Fruit fly (Drosophila melanogaster) whole organism, prepupa: ENCODE measurements around the gene SF2.

Source experiments
- CG10631 ChIP-seq: fragments of 200-800 bp; sonication (Bioruptor generic); optimal IDR thresholded peaks from 2 replicates; lab custom pipeline; 2016; ENCODE audit warnings: missing biosample characterization, missing genetic modification characterization
- CG10669 ChIP-seq: fragments of 200-800 bp; sonication (Bioruptor generic); optimal IDR thresholded peaks from 3 replicates; lab custom pipeline; 2018; ENCODE audit warnings: missing biosample characterization, mild to moderate bottlenecking, missing genetic modification characterization, moderate library complexity
- CG11294 ChIP-seq: fragments of 200-800 bp; sonication (Bioruptor generic); IDR thresholded peaks from 2 replicates; pipeline ENCODE4 v1.3.6; 2022; ENCODE audit warnings: missing biosample characterization, missing genetic modification characterization
- CG11762 ChIP-seq: fragments of 200-800 bp; sonication (Bioruptor generic); optimal IDR thresholded peaks from 3 replicates; lab custom pipeline; 2016; ENCODE audit warnings: missing biosample characterization, missing genetic modification characterization; ENCODE audit not compliant: insufficient read depth
- CG11902 ChIP-seq: fragments of 200-800 bp; sonication (Bioruptor generic); optimal IDR thresholded peaks from 3 replicates; lab custom pipeline; 2016; ENCODE audit warnings: missing biosample characterization, missing genetic modification characterization
- CG15336 ChIP-seq: fragments of 200-800 bp; sonication (Bioruptor generic); IDR thresholded peaks from 2 replicates; pipeline ENCODE4 v1.3.6; 2022; ENCODE audit warnings: missing biosample characterization, missing genetic modification characterization
- CG1621 ChIP-seq: fragments of 200-800 bp; sonication (Bioruptor generic); optimal IDR thresholded peaks from 3 replicates; lab custom pipeline; 2018; ENCODE audit warnings: missing biosample characterization, mild to moderate bottlenecking, missing genetic modification characterization
- CG16779 ChIP-seq: fragments of 200-800 bp; sonication (Bioruptor generic); optimal IDR thresholded peaks from 3 replicates; lab custom pipeline; 2017; ENCODE audit warnings: missing biosample characterization, mild to moderate bottlenecking, missing genetic modification characterization
- CG3032 ChIP-seq: fragments of 200-800 bp; optimal IDR thresholded peaks from 2 replicates; lab custom pipeline; 2019; ENCODE audit warnings: missing biosample characterization, mild to moderate bottlenecking, missing genetic modification characterization, moderate library complexity
- CG31627 ChIP-seq: fragments of 200-800 bp; sonication (Bioruptor generic); optimal IDR thresholded peaks from 3 replicates; lab custom pipeline; 2016; ENCODE audit warnings: missing biosample characterization, missing genetic modification characterization
- CG34406 ChIP-seq: fragments of 200-800 bp; sonication (Bioruptor generic); optimal IDR thresholded peaks from 3 replicates; lab custom pipeline; 2016; ENCODE audit warnings: missing biosample characterization, missing genetic modification characterization
- CG3919 ChIP-seq: fragments of 200-800 bp; sonication (Bioruptor generic); optimal IDR thresholded peaks from 3 replicates; lab custom pipeline; 2016; ENCODE audit warnings: missing biosample characterization, missing genetic modification characterization
- CG4318 ChIP-seq: fragments of 200-800 bp; sonication (Bioruptor generic); optimal IDR thresholded peaks from 3 replicates; lab custom pipeline; 2017; ENCODE audit warnings: missing biosample characterization, mild to moderate bottlenecking, missing genetic modification characterization
- CG6163 ChIP-seq: fragments of 200-800 bp; sonication (Bioruptor generic); IDR thresholded peaks from 3 replicates; pipeline ENCODE4 v1.3.6; 2022; ENCODE audit warnings: missing biosample characterization, missing genetic modification characterization
- CG6792 ChIP-seq: fragments of 200-800 bp; sonication (Bioruptor generic); optimal IDR thresholded peaks from 3 replicates; lab custom pipeline; 2016; ENCODE audit warnings: missing biosample characterization, missing genetic modification characterization
- CG6808 ChIP-seq: fragments of 200-800 bp; sonication (Bioruptor generic); optimal IDR thresholded peaks from 3 replicates; lab custom pipeline; 2017; ENCODE audit warnings: missing biosample characterization, missing genetic modification characterization, mild to moderate bottlenecking, moderate library complexity, missing genetic modification reagents
- CG6854 ChIP-seq: fragments of 200-800 bp; sonication (Bioruptor generic); optimal IDR thresholded peaks from 2 replicates; lab custom pipeline; 2017; ENCODE audit warnings: missing biosample characterization, mild to moderate bottlenecking, missing genetic modification characterization
- CG8119 ChIP-seq: fragments of 200-800 bp; sonication (Bioruptor generic); IDR thresholded peaks from 3 replicates; pipeline ENCODE4 v1.3.6; 2022; ENCODE audit warnings: missing biosample characterization, missing genetic modification characterization
- CG8319 ChIP-seq: fragments of 200-800 bp; sonication (Bioruptor generic); optimal IDR thresholded peaks from 3 replicates; lab custom pipeline; 2016; ENCODE audit warnings: missing biosample characterization, missing genetic modification characterization
- CG8632 ChIP-seq: fragments of 200-800 bp; sonication (Bioruptor generic); optimal IDR thresholded peaks from 3 replicates; lab custom pipeline; 2016; ENCODE audit warnings: missing biosample characterization, missing genetic modification characterization
- CG9139 ChIP-seq: fragments of 200-800 bp; sonication (Bioruptor generic); optimal IDR thresholded peaks from 3 replicates; lab custom pipeline; 2017; ENCODE audit warnings: missing biosample characterization, mild to moderate bottlenecking, missing genetic modification characterization
- Eip75B ChIP-seq: fragments of 200-800 bp; sonication (Bioruptor generic); optimal IDR thresholded peaks from 3 replicates; lab custom pipeline; 2016; ENCODE audit warnings: missing biosample characterization, missing genetic modification characterization
- Eip78C ChIP-seq: fragments of 200-800 bp; sonication (Bioruptor generic); peaks from one replicate; lab custom pipeline; 2016; ENCODE audit warnings: missing biosample characterization, missing genetic modification characterization
- Eip93F ChIP-seq: fragments of 200-800 bp; sonication (Bioruptor generic); optimal IDR thresholded peaks from 2 replicates; lab custom pipeline; 2016; ENCODE audit warnings: missing biosample characterization, mild to moderate bottlenecking, missing genetic modification characterization
- Ets21C ChIP-seq: fragments of 200-800 bp; sonication (Bioruptor generic); optimal IDR thresholded peaks from 3 replicates; lab custom pipeline; 2016; ENCODE audit warnings: missing biosample characterization, missing genetic modification characterization
- Ets96B ChIP-seq: fragments of 200-800 bp; optimal IDR thresholded peaks from 2 replicates; lab custom pipeline; 2019; ENCODE audit warnings: missing biosample characterization, mild to moderate bottlenecking, missing genetic modification characterization, moderate library complexity
- Gug ChIP-seq: fragments of 200-800 bp; sonication (Bioruptor generic); IDR thresholded peaks from 2 replicates; pipeline ENCODE4 v1.3.6; 2022; ENCODE audit warnings: missing biosample characterization, missing genetic modification characterization
- Hr38 ChIP-seq: sonication (Bioruptor generic); optimal IDR thresholded peaks from 2 replicates; lab custom pipeline; 2016; ENCODE audit warnings: missing biosample characterization, missing genetic modification characterization
- Hr39 ChIP-seq: fragments of 200-800 bp; sonication (Bioruptor generic); optimal IDR thresholded peaks from 2 replicates; lab custom pipeline; 2016; ENCODE audit warnings: missing biosample characterization, missing genetic modification characterization
- Hr4 ChIP-seq: fragments of 200-800 bp; sonication (Bioruptor generic); optimal IDR thresholded peaks from 3 replicates; lab custom pipeline; 2016; ENCODE audit warnings: missing biosample characterization, missing genetic modification characterization
- Lpt ChIP-seq: fragments of 200-800 bp; sonication (Bioruptor generic); optimal IDR thresholded peaks from 3 replicates; lab custom pipeline; 2016; ENCODE audit warnings: missing biosample characterization, missing genetic modification characterization
- Met ChIP-seq: fragments of 200-800 bp; sonication (Bioruptor generic); optimal IDR thresholded peaks from 3 replicates; lab custom pipeline; 2016; ENCODE audit warnings: missing biosample characterization, missing genetic modification characterization
- OdsH ChIP-seq: fragments of 200-800 bp; sonication (Bioruptor generic); optimal IDR thresholded peaks from 3 replicates; lab custom pipeline; 2016; ENCODE audit warnings: missing biosample characterization, missing genetic modification characterization
- Smox ChIP-seq: fragments of 200-800 bp; sonication (Bioruptor generic); optimal IDR thresholded peaks from 3 replicates; lab custom pipeline; 2016; ENCODE audit warnings: missing biosample characterization, missing genetic modification characterization
- Sox102F ChIP-seq: fragments of 200-800 bp; sonication (Bioruptor generic); optimal IDR thresholded peaks from 2 replicates; lab custom pipeline; 2016; ENCODE audit warnings: missing biosample characterization, mild to moderate bottlenecking, missing genetic modification characterization
- Sox14 ChIP-seq: fragments of 200-800 bp; sonication (Bioruptor generic); optimal IDR thresholded peaks from 3 replicates; lab custom pipeline; 2016; ENCODE audit warnings: missing biosample characterization, missing genetic modification characterization
- Sox15 ChIP-seq: fragments of 200-800 bp; sonication (Bioruptor generic); optimal IDR thresholded peaks from 3 replicates; lab custom pipeline; 2016; ENCODE audit warnings: missing biosample characterization, missing genetic modification characterization
- acj6 ChIP-seq: fragments of 200-800 bp; sonication (Bioruptor generic); optimal IDR thresholded peaks from 3 replicates; lab custom pipeline; 2016; ENCODE audit warnings: missing biosample characterization, missing genetic modification characterization
- cyc ChIP-seq: fragments of 200-800 bp; sonication (Bioruptor generic); optimal IDR thresholded peaks from 3 replicates; lab custom pipeline; 2016; ENCODE audit warnings: missing biosample characterization, missing genetic modification characterization
- dac ChIP-seq: fragments of 200-800 bp; sonication (Bioruptor generic); optimal IDR thresholded peaks from 2 replicates; lab custom pipeline; 2017; ENCODE audit warnings: missing biosample characterization, mild to moderate bottlenecking, missing genetic modification characterization
- dsx ChIP-seq: fragments of 200-800 bp; optimal IDR thresholded peaks from 3 replicates; lab custom pipeline; 2019; ENCODE audit warnings: missing biosample characterization, mild to moderate bottlenecking, missing genetic modification characterization, moderate library complexity; ENCODE audit not compliant: poor library complexity, severe bottlenecking
- eg ChIP-seq: fragments of 200-800 bp; sonication (Bioruptor generic); IDR thresholded peaks from 3 replicates; pipeline ENCODE4 v1.3.6; 2022; ENCODE audit warnings: missing biosample characterization, missing genetic modification characterization
- esn ChIP-seq: fragments of 200-800 bp; sonication (Bioruptor generic); optimal IDR thresholded peaks from 2 replicates; lab custom pipeline; 2016; ENCODE audit warnings: missing biosample characterization, mild to moderate bottlenecking, missing genetic modification characterization, moderate library complexity
- fd59A ChIP-seq: fragments of 200-800 bp; sonication (Bioruptor generic); optimal IDR thresholded peaks from 2 replicates; lab custom pipeline; 2017; ENCODE audit warnings: missing biosample characterization, mild to moderate bottlenecking, missing genetic modification characterization, missing genetic modification reagents
- fkh ChIP-seq: fragments of 200-800 bp; sonication (Bioruptor generic); optimal IDR thresholded peaks from 3 replicates; lab custom pipeline; 2017; ENCODE audit warnings: missing biosample characterization, mild to moderate bottlenecking, missing genetic modification characterization, moderate library complexity
- lz ChIP-seq: fragments of 200-800 bp; sonication (Bioruptor generic); optimal IDR thresholded peaks from 3 replicates; lab custom pipeline; 2016; ENCODE audit warnings: missing biosample characterization, missing genetic modification characterization
- pdm3 ChIP-seq: fragments of 200-800 bp; sonication (Bioruptor generic); optimal IDR thresholded peaks from 3 replicates; lab custom pipeline; 2016; ENCODE audit warnings: missing biosample characterization, missing genetic modification characterization
- spab ChIP-seq: fragments of 200-800 bp; sonication (Bioruptor generic); optimal IDR thresholded peaks from 2 replicates; lab custom pipeline; 2017; ENCODE audit warnings: missing biosample characterization, mild to moderate bottlenecking, missing genetic modification characterization, missing genetic modification reagents
- ss ChIP-seq, 2 experiments: fragments of 200-800 bp; sonication (Bioruptor generic); optimal IDR thresholded peaks; 2 replicates in 1 of 2; 3 replicates in 1 of 2; lab custom pipeline; 2017 to 2018; ENCODE audit warnings: mild to moderate bottlenecking in 2 of 2, missing biosample characterization in 2 of 2, missing genetic modification characterization in 2 of 2, moderate library complexity in 1 of 2
- svp ChIP-seq: fragments of 200-800 bp; sonication (Bioruptor generic); peaks from one replicate; lab custom pipeline; 2016; ENCODE audit warnings: missing biosample characterization, missing genetic modification characterization
- vri ChIP-seq: fragments of 200-800 bp; sonication (Bioruptor generic); optimal IDR thresholded peaks from 3 replicates; lab custom pipeline; 2016; ENCODE audit warnings: missing biosample characterization, mild to moderate bottlenecking, missing genetic modification characterization

SF2 gene

DNA sequence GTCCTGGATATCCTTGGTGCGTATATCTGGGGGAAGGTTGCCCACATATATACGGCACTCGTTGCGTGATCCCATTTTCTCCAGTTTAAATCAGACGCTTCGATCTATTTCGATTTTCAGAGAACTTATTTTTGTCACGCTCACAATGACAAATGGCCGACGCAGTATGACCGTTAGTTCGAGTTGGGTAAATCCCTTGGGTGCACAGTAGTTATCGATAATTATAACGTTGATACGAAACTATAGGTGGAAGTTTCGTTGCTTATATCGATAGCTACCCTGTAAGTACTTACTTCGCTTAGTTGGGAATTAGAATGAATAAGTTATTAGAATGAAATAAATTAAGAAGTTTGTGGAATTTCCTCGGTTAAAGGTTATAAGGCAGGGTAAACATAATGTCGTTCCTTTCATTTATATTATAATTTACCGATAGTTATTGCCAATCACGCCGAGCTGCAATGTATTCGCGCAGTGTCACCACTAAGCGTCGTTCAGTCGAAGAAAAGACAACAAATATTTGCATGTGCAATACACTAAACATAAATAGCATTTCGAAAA, at the start of gene SF2, which contains the start of gene pad:
TSS of gene SF2 (minus strand) at position 172 of the 558 bp plus-strand sequence.
TSS of gene pad (plus strand) at position 502 of the 558 bp plus-strand sequence.
- TF ChIP-seq CG4318 (GFP tag; lab: Kevin White, UChicago) (no peak), Hr38 (GFP tag; lab: Kevin White, UChicago) (no peak), ss (GFP tag; optimal IDR thresholded peaks at IDR 0.05; lab: Kevin White, UChicago) (peak in 1 of 2 experiments; percentile 75), CG8319 (GFP tag; lab: Kevin White, UChicago) (peak; percentile 56), Sox102F (GFP tag; lab: Kevin White, UChicago) (no peak), Eip93F (GFP tag; lab: Kevin White, UChicago) (peak; percentile 67), CG10669 (peak; percentile 56), CG31627 (GFP tag; lab: Kevin White, UChicago) (peak; percentile 86), Met (GFP tag; lab: Kevin White, UChicago) (no peak), pdm3 (GFP tag; lab: Kevin White, UChicago) (no peak), Ets21C (peak; percentile 80), CG10631 (GFP tag; lab: Kevin White, UChicago) (peak; percentile 82), Sox15 (GFP tag; lab: Kevin White, UChicago) (peak; percentile 69), CG16779 (no peak), Ets96B (tag; lab: Kevin White, UChicago) (peak; percentile 59), Gug (GFP tag; lab: Robert Waterston, UW) (peak; percentile 23; the same call in 1 of the 2 replicates), dac (GFP tag; lab: Kevin White, UChicago) (no peak), CG11902 (GFP tag; lab: Kevin White, UChicago) (peak; percentile 69), Smox (no peak), Eip75B (GFP tag; lab: Kevin White, UChicago) (peak; percentile 82), fkh (peak; percentile 95), dsx (GFP tag; lab: Kevin White, UChicago) (peak; percentile 79), svp (no peak), vri (GFP tag; lab: Kevin White, UChicago) (peak; percentile 64), eg (peak; percentile 55; the same call in 2 of the 3 replicates), CG11762 (GFP tag; lab: Kevin White, UChicago) (peak; percentile 60), fd59A (GFP tag; lab: Kevin White, UChicago) (peak; percentile 14), CG3919 (GFP tag; lab: Kevin White, UChicago) (peak; percentile 76), Sox14 (GFP tag; lab: Kevin White, UChicago) (peak; percentile 84), Lpt (GFP tag; lab: Kevin White, UChicago) (peak; percentile 24), Hr4 (peak; percentile 81), lz (GFP tag; lab: Kevin White, UChicago) (peak; percentile 86), CG6808 (peak; percentile 70), Eip78C (GFP tag; lab: Kevin White, UChicago) (peak; percentile 90), CG8632 (peak; percentile 68), CG6854 (GFP tag; lab: Kevin White, UChicago) (peak; percentile 48), esn (GFP tag; lab: Kevin White, UChicago) (peak; percentile 87), CG34406 (GFP tag; lab: Kevin White, UChicago) (peak; percentile 60), Hr39 (GFP tag; lab: Kevin White, UChicago) (peak; percentile 85), CG6163 (GFP tag; lab: Robert Waterston, UW) (peak; percentile 37; the same call in 1 of the 3 replicates), CG6792 (GFP tag; lab: Kevin White, UChicago) (peak; percentile 54), spab (GFP tag; lab: Kevin White, UChicago) (no peak), CG1621 (tag; lab: Kevin White, UChicago) (peak; percentile 26), CG15336 (GFP tag; lab: Robert Waterston, UW) (no peak), CG8119 (peak; percentile 48; the same call in 2 of the 3 replicates), acj6 (GFP tag; lab: Kevin White, UChicago) (peak; percentile 77), CG3032 (tag; lab: Kevin White, UChicago) (peak; percentile 76), CG11294 (GFP tag; lab: Robert Waterston, UW) (no peak; the same call in 1 of the 2 replicates), OdsH (GFP tag; lab: Kevin White, UChicago) (peak; percentile 78), CG9139 (GFP tag; lab: Kevin White, UChicago) (peak; percentile 33), cyc (GFP tag; lab: Kevin White, UChicago) (peak; percentile 78)
